Fruit fly (Drosophila melanogaster) whole organism, pupa: ENCODE measurements around the gene CG12716.
A peak's percentile ranks its signal among the peaks of the same experiment; 100 is the strongest.

Experiments used
- CG10348 ChIP-seq: fragments of 200-800 bp; sonication (Bioruptor generic); IDR thresholded peaks from 2 replicates; pipeline ENCODE4 v1.3.6; 2022; ENCODE audit warnings: missing biosample characterization, missing genetic modification characterization
- CG12605 ChIP-seq: fragments of 200-800 bp; sonication (Bioruptor generic); IDR thresholded peaks from 2 replicates; pipeline ENCODE4 v1.3.6; 2022; ENCODE audit warnings: missing biosample characterization, missing genetic modification characterization
- CG13204 ChIP-seq: fragments of 200-800 bp; sonication (Bioruptor generic); optimal IDR thresholded peaks from 2 replicates; lab custom pipeline; 2018; ENCODE audit warnings: missing biosample characterization, mild to moderate bottlenecking, missing genetic modification characterization, moderate library complexity
- CG14655 ChIP-seq: fragments of 200-800 bp; sonication (Bioruptor generic); optimal IDR thresholded peaks from 3 replicates; lab custom pipeline; 2017; ENCODE audit warnings: mild to moderate bottlenecking, missing biosample characterization, missing genetic modification reagents, missing genetic modification characterization
- CG15710 ChIP-seq: fragments of 200-800 bp; sonication (Bioruptor generic); optimal IDR thresholded peaks from 2 replicates; lab custom pipeline; 2018; ENCODE audit warnings: missing biosample characterization, mild to moderate bottlenecking, missing genetic modification characterization, moderate library complexity
- CG17806 ChIP-seq: fragments of 200-800 bp; sonication (Bioruptor generic); optimal IDR thresholded peaks from 2 replicates; lab custom pipeline; 2018; ENCODE audit warnings: missing biosample characterization, mild to moderate bottlenecking, missing genetic modification characterization, moderate library complexity
- CG32121 ChIP-seq: fragments of 200-800 bp; sonication (Bioruptor generic); IDR thresholded peaks from 2 replicates; pipeline ENCODE4 v1.3.6; 2022; ENCODE audit warnings: missing biosample characterization, missing genetic modification characterization
- CG34367 ChIP-seq: fragments of 200-800 bp; sonication (Bioruptor generic); optimal IDR thresholded peaks from 2 replicates; lab custom pipeline; 2018; ENCODE audit warnings: missing biosample characterization, mild to moderate bottlenecking, missing genetic modification characterization
- CG4496 ChIP-seq: fragments of 200-800 bp; sonication (Bioruptor generic); IDR thresholded peaks from 3 replicates; pipeline ENCODE4 v1.3.6; 2022; ENCODE audit warnings: missing biosample characterization, missing genetic modification characterization
- CG8159 ChIP-seq: fragments of 200-800 bp; sonication (Bioruptor generic); optimal IDR thresholded peaks from 3 replicates; lab custom pipeline; 2018; ENCODE audit warnings: missing biosample characterization, mild to moderate bottlenecking, missing genetic modification characterization, moderate library complexity
- CG8301 ChIP-seq: fragments of 200-800 bp; sonication (Bioruptor generic); optimal IDR thresholded peaks from 2 replicates; lab custom pipeline; 2018; ENCODE audit warnings: missing biosample characterization, mild to moderate bottlenecking, missing genetic modification characterization
- CG9948 ChIP-seq: fragments of 200-800 bp; sonication (Bioruptor generic); optimal IDR thresholded peaks from 2 replicates; lab custom pipeline; 2018; ENCODE audit warnings: missing biosample characterization, mild to moderate bottlenecking, missing genetic modification characterization, moderate library complexity
- D1 ChIP-seq: fragments of 200-800 bp; sonication (Bioruptor generic); optimal IDR thresholded peaks from 2 replicates; lab custom pipeline; 2018; ENCODE audit warnings: missing biosample characterization, mild to moderate bottlenecking, missing genetic modification characterization, moderate library complexity
- EcR ChIP-seq: fragments of 200-800 bp; sonication (Bioruptor generic); optimal IDR thresholded peaks from 3 replicates; lab custom pipeline; 2019; ENCODE audit warnings: missing biosample characterization, missing genetic modification characterization, mild to moderate bottlenecking, moderate library complexity, missing genetic modification reagents
- Ets98B ChIP-seq: fragments of 200-800 bp; sonication (Bioruptor generic); IDR thresholded peaks from 2 replicates; pipeline ENCODE4 v1.3.6; 2022; ENCODE audit warnings: missing biosample characterization, missing genetic modification characterization
- Pif1A ChIP-seq: fragments of 200-800 bp; sonication (Bioruptor generic); optimal IDR thresholded peaks from 3 replicates; lab custom pipeline; 2016; ENCODE audit warnings: missing biosample characterization, missing genetic modification characterization
- Pif1B ChIP-seq: fragments of 200-800 bp; sonication (Bioruptor generic); optimal IDR thresholded peaks from 3 replicates; lab custom pipeline; 2016; ENCODE audit warnings: missing biosample characterization, missing genetic modification characterization
- Snoo ChIP-seq: fragments of 200-800 bp; sonication (Bioruptor generic); optimal IDR thresholded peaks from 3 replicates; lab custom pipeline; 2017; ENCODE audit warnings: missing biosample characterization, mild to moderate bottlenecking, missing genetic modification characterization, inconsistent platforms
- fd96Ca ChIP-seq: fragments of 200-800 bp; sonication (Bioruptor generic); IDR thresholded peaks from 3 replicates; pipeline ENCODE4 v1.3.6; 2022; ENCODE audit warnings: missing biosample characterization, missing genetic modification characterization
- gl ChIP-seq: fragments of 200-800 bp; sonication (Bioruptor generic); optimal IDR thresholded peaks from 2 replicates; lab custom pipeline; 2018; ENCODE audit warnings: missing biosample characterization, mild to moderate bottlenecking, missing genetic modification characterization
- rn ChIP-seq: fragments of 200-800 bp; sonication (Bioruptor generic); IDR thresholded peaks from 2 replicates; pipeline ENCODE4 v1.3.6; 2022; ENCODE audit warnings: missing biosample characterization, missing genetic modification characterization

The CG12716 gene

DNA sequence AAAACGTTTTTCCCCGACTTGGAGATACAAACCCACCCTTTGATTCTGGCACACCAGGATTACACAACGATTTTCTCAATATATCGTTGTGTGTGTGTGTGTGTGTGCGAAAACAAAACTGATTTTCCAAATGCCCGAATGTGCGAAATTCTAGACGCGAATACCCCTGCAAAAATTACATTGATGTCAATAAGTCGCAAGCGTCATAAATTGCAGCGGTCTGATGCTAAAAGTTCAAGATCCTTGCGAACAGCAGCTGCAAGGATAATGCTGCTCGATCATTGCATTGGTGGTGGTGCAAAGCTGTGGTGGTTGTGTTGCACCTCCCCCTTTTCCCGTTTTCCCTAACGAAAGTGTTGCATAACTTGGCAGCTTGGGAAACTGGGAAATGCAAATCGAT is 48.4 kb downstream of the CG12716 start:
- TF ChIP-seq CG10348 (no peak), gl (no peak), CG14655 (GFP tag; lab: Kevin White, UChicago) (no peak), Ets98B (GFP tag; lab: Robert Waterston, UW) (no peak), CG15710 (no peak), CG12605 (GFP tag; lab: Robert Waterston, UW) (no peak), CG32121 (no peak), Pif1A (no peak), CG9948 (no peak), Pif1B (GFP tag; lab: Kevin White, UChicago) (no peak), D1 (tag; lab: Kevin White, UChicago) (no peak), EcR (GFP tag; lab: Kevin White, UChicago) (no peak)
- TF ChIP-seq, all 21 proteins: peak for 0

DNA sequence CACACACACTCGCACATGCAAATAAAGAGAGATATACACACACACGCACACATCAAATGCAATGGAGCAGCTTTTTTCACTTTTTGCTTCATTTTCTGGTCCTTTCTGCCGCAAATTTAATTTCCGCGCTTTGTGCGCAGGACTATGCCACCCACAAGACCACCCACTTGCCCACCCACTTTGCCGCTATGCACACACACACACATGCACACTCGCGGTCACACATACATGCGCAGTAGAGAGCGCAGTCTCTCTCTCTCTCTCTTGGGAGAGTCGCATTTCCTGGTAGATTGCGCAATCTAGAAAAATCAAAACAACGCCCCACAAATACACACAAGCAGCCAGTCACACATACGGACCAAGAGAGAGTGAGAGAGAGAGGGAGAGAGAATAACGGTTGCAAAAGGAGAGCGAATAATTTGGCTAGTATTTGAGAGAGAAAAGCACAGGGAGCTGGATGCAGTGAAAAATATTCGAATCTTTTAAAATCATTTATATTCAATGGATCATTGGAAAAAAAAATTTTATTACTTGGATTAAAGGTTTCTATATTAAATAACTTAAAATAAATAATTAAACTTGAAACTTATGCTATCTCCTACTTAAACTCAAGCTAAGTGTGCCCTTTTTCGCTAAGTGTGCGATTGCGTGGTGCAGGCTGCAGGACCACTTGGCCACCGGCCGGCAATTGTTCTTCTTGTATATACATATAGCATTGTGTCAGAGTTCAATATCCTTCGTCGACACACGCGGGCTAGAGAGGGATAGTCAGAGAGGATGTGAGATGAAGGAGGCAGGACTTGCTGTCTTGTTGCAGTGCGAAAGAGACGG is 50.4 kb downstream of the CG12716 start:
- TF ChIP-seq CG32121 = peak; percentile 27; the same call in 1 of the 2 replicates
- peak; percentile 2 for TF ChIP-seq CG9948
- TF ChIP-seq gl = no peak
- TF ChIP-seq CG10348 = no peak
- TF ChIP-seq CG14655 (GFP tag; lab: Kevin White, UChicago) = peak; percentile 43
- TF ChIP-seq CG15710 = peak; percentile 33
- TF ChIP-seq Ets98B (GFP tag; lab: Robert Waterston, UW) = 0 out of 2 replicates have a peak, but pooled peaks have one; percentile 34
- TF ChIP-seq CG4496 (GFP tag; lab: Robert Waterston, UW) = 0 out of 3 replicates have a peak, but pooled peaks have one; percentile 19
- peak; percentile 33 for TF ChIP-seq Snoo
- no peak for TF ChIP-seq CG13204 (GFP tag; lab: Kevin White, UChicago)
- no peak for TF ChIP-seq D1 (tag; lab: Kevin White, UChicago)
- TF ChIP-seq Pif1A = peak; percentile 2
- TF ChIP-seq EcR (GFP tag; lab: Kevin White, UChicago) = peak; percentile 56
- no peak for TF ChIP-seq CG12605 (GFP tag; lab: Robert Waterston, UW)
- peak; percentile 25; the same call in 1 of the 3 replicates for TF ChIP-seq fd96Ca (GFP tag; lab: Robert Waterston, UW)
- peak; percentile 12 for TF ChIP-seq Pif1B (GFP tag; lab: Kevin White, UChicago)
- TF ChIP-seq rn = no peak
- peak; percentile 24 for TF ChIP-seq CG8159
- peak; percentile 12 for TF ChIP-seq CG17806 (tag; lab: Kevin White, UChicago)
- TF ChIP-seq CG34367 (tag; lab: Kevin White, UChicago) = no peak
- no peak for TF ChIP-seq CG8301
